Worm (Caenorhabditis elegans) whole organism, L4 larva: Measurements from ENCODE around the gene srw-91.

Experiments
- D1046.2 ChIP-seq: fragments of 200-800 bp; sonication (Bioruptor generic); IDR thresholded peaks from 2 replicates; pipeline ENCODE4 v1.3.6; 2022; ENCODE audit warnings: missing genetic modification characterization, missing compliant biosample characterization
- F10B5.3 ChIP-seq: sonication (generic microtip); optimal IDR thresholded peaks from 2 replicates; lab custom pipeline; 2016; ENCODE audit warnings: mild to moderate bottlenecking, missing genetic modification characterization, missing compliant biosample characterization
- F26F4.8 ChIP-seq: fragments of 200-800 bp; sonication (Bioruptor generic); conservative IDR thresholded peaks from 2 replicates; pipeline ENCODE4 v1.3.6; 2022; ENCODE audit warnings: missing genetic modification characterization, missing compliant biosample characterization
- F37D6.2 ChIP-seq: sonication (generic microtip); optimal IDR thresholded peaks from 2 replicates; lab custom pipeline; 2016; ENCODE audit warnings: mild to moderate bottlenecking, missing genetic modification characterization, missing compliant biosample characterization
- F44E2.7 ChIP-seq: fragments of 200-800 bp; sonication (Bioruptor generic); IDR thresholded peaks from 2 replicates; pipeline ENCODE4 v2.1.2; 2022; ENCODE audit warnings: missing genetic modification characterization, missing compliant biosample characterization
- Y48G9A.11 ChIP-seq: fragments of 200-800 bp; sonication (Bioruptor generic); IDR thresholded peaks from 2 replicates; pipeline ENCODE4 v1.3.6; 2022; ENCODE audit warnings: missing genetic modification reagents, missing genetic modification characterization, missing compliant biosample characterization
- Y75B8A.6 ChIP-seq: fragments of 200-800 bp; sonication (Bioruptor generic); IDR thresholded peaks from 2 replicates; pipeline ENCODE4 v1.3.6; 2022; ENCODE audit warnings: missing genetic modification reagents, missing genetic modification characterization, missing compliant biosample characterization
- ZK337.2 ChIP-seq: fragments of 200-800 bp; sonication (Bioruptor generic); IDR thresholded peaks from 2 replicates; pipeline ENCODE4 v1.3.6; 2022; ENCODE audit warnings: missing genetic modification reagents, missing genetic modification characterization, missing compliant biosample characterization
- ceh-28 ChIP-seq: fragments of 150-350 bp; optimal IDR thresholded peaks from 2 replicates; lab custom pipeline; 2014; ENCODE audit warnings: missing biosample characterization, missing genetic modification reagents, missing genetic modification characterization
- ceh-44 ChIP-seq: fragments of 200-800 bp; sonication (Bioruptor generic); IDR thresholded peaks from 2 replicates; pipeline ENCODE4 v1.3.6; 2022; ENCODE audit warnings: missing genetic modification reagents, missing genetic modification characterization, missing compliant biosample characterization
- ces-1 ChIP-seq: fragments of 150-350 bp; sonication (generic microtip); optimal IDR thresholded peaks from 4 replicates; lab custom pipeline; 2014; ENCODE audit warnings: missing biosample characterization, missing genetic modification reagents, missing genetic modification characterization
- ctbp-1 ChIP-seq: fragments of 200-800 bp; sonication (Bioruptor generic); IDR thresholded peaks from 2 replicates; pipeline ENCODE4 v1.3.6; 2022; ENCODE audit warnings: missing genetic modification reagents, missing genetic modification characterization, missing compliant biosample characterization
- daf-12 ChIP-seq: fragments of 150-350 bp; optimal IDR thresholded peaks from 2 replicates; lab custom pipeline; 2014; ENCODE audit warnings: missing biosample characterization, missing genetic modification reagents, missing genetic modification characterization
- daf-8 ChIP-seq: fragments of 200-800 bp; sonication (Bioruptor generic); IDR thresholded peaks from 2 replicates; pipeline ENCODE4 v1.3.6; 2022; ENCODE audit warnings: missing genetic modification characterization, missing compliant biosample characterization
- dmd-9 ChIP-seq: fragments of 200-800 bp; sonication (Bioruptor generic); IDR thresholded peaks from 2 replicates; pipeline ENCODE4 v1.3.6; 2022; ENCODE audit warnings: missing genetic modification reagents, missing genetic modification characterization, missing compliant biosample characterization
- egl-27 ChIP-seq: sonication (generic microtip); optimal IDR thresholded peaks from 3 replicates; lab custom pipeline; 2017; ENCODE audit warnings: missing biosample characterization, missing genetic modification reagents, missing genetic modification characterization
- egl-43 ChIP-seq: fragments of 200-800 bp; sonication (Bioruptor generic); IDR thresholded peaks from 2 replicates; pipeline ENCODE4 v1.3.6; 2022; ENCODE audit warnings: missing genetic modification reagents, missing genetic modification characterization, missing compliant biosample characterization
- hlh-30 ChIP-seq: sonication (generic microtip); optimal IDR thresholded peaks from 2 replicates; lab custom pipeline; 2017; ENCODE audit warnings: antibody characterized with exemption, mild to moderate bottlenecking, missing genetic modification characterization, missing compliant biosample characterization; ENCODE audit not compliant: insufficient read depth
- lim-7 ChIP-seq: fragments of 200-800 bp; sonication (Bioruptor generic); IDR thresholded peaks from 2 replicates; pipeline ENCODE4 v1.3.6; 2022; ENCODE audit warnings: missing genetic modification characterization, missing compliant biosample characterization
- lin-1 ChIP-seq: fragments of 200-800 bp; sonication (Bioruptor generic); IDR thresholded peaks from 2 replicates; pipeline ENCODE4 v1.3.6; 2022; ENCODE audit warnings: missing genetic modification reagents, missing genetic modification characterization, missing compliant biosample characterization
- lin-13 ChIP-seq: fragments of 150-350 bp; optimal IDR thresholded peaks from 2 replicates; lab custom pipeline; 2014; ENCODE audit warnings: missing biosample characterization, missing genetic modification reagents, missing genetic modification characterization
- lin-29 ChIP-seq: fragments of 200-800 bp; sonication (Bioruptor generic); IDR thresholded peaks from 2 replicates; pipeline ENCODE4 v1.3.6; 2022; ENCODE audit warnings: missing genetic modification reagents, missing genetic modification characterization, missing compliant biosample characterization
- madf-5 ChIP-seq, 2 experiments: fragments of 200-800 bp; sonication (Bioruptor generic); IDR thresholded peaks; 2 replicates each; pipeline ENCODE4 v1.3.6; 2022; ENCODE audit warnings: missing compliant biosample characterization in 2 of 2, missing genetic modification characterization in 2 of 2
- mdt-29 ChIP-seq: fragments of 200-800 bp; sonication (Bioruptor generic); IDR thresholded peaks from 2 replicates; pipeline ENCODE4 v1.3.6; 2022; ENCODE audit warnings: missing genetic modification reagents, missing genetic modification characterization, missing compliant biosample characterization
- mep-1 ChIP-seq: fragments of 150-350 bp; sonication (generic microtip); optimal IDR thresholded peaks from 3 replicates; lab custom pipeline; 2014; ENCODE audit warnings: missing biosample characterization, missing genetic modification characterization
- mxl-3 ChIP-seq: fragments of 200-800 bp; sonication (Bioruptor generic); optimal IDR thresholded peaks from 2 replicates; lab custom pipeline; 2018; ENCODE audit warnings: mild to moderate bottlenecking, missing genetic modification characterization, missing compliant biosample characterization
- nhr-102 ChIP-seq: sonication (generic microtip); optimal IDR thresholded peaks from 2 replicates; lab custom pipeline; 2016; ENCODE audit warnings: mild to moderate bottlenecking, missing genetic modification characterization, moderate library complexity, missing compliant biosample characterization
- nhr-41 ChIP-seq: fragments of 200-800 bp; sonication (Bioruptor generic); IDR thresholded peaks from 2 replicates; pipeline ENCODE4 v1.3.6; 2022; ENCODE audit warnings: missing genetic modification reagents, missing genetic modification characterization, missing compliant biosample characterization
- nhr-48 ChIP-seq: sonication (generic microtip); optimal IDR thresholded peaks from 2 replicates; lab custom pipeline; 2016; ENCODE audit warnings: mild to moderate bottlenecking, missing genetic modification characterization, missing compliant biosample characterization
- nhr-77 ChIP-seq: fragments of 150-350 bp; optimal IDR thresholded peaks from 2 replicates; lab custom pipeline; 2014; ENCODE audit warnings: missing biosample characterization, missing genetic modification characterization
- php-3 ChIP-seq: fragments of 200-800 bp; sonication (Bioruptor generic); IDR thresholded peaks from 2 replicates; pipeline ENCODE4 v1.3.6; 2022; ENCODE audit warnings: missing genetic modification reagents, missing genetic modification characterization, missing compliant biosample characterization
- saeg-2 ChIP-seq: fragments of 200-800 bp; sonication (Bioruptor generic); IDR thresholded peaks from 2 replicates; pipeline ENCODE4 v1.3.6; 2022; ENCODE audit warnings: missing genetic modification reagents, missing genetic modification characterization, missing compliant biosample characterization
- sdz-12 ChIP-seq: fragments of 200-800 bp; sonication (Bioruptor generic); optimal IDR thresholded peaks from 2 replicates; lab custom pipeline; 2018; ENCODE audit warnings: mild to moderate bottlenecking, missing genetic modification characterization, missing compliant biosample characterization
- skn-1 ChIP-seq: fragments of 150-350 bp; optimal IDR thresholded peaks from 2 replicates; lab custom pipeline; 2014; ENCODE audit warnings: missing biosample characterization, missing genetic modification characterization
- spr-1 ChIP-seq: sonication (generic microtip); optimal IDR thresholded peaks from 2 replicates; lab custom pipeline; 2016; ENCODE audit warnings: mild to moderate bottlenecking, missing genetic modification characterization, missing compliant biosample characterization
- tag-97 ChIP-seq: fragments of 200-800 bp; sonication (Bioruptor generic); IDR thresholded peaks from 2 replicates; pipeline ENCODE4 v1.3.6; 2022; ENCODE audit warnings: missing genetic modification characterization, missing compliant biosample characterization
- unc-130 ChIP-seq: sonication (generic microtip); optimal IDR thresholded peaks from 2 replicates; lab custom pipeline; 2016; ENCODE audit warnings: missing genetic modification reagents, missing genetic modification characterization, missing compliant biosample characterization
- vab-7 ChIP-seq: fragments of 200-800 bp; sonication (Bioruptor generic); IDR thresholded peaks from 2 replicates; pipeline ENCODE4 v1.3.6; 2022; ENCODE audit warnings: missing genetic modification reagents, missing genetic modification characterization, missing compliant biosample characterization
- zfp-2 ChIP-seq: sonication (generic microtip); optimal IDR thresholded peaks from 2 replicates; lab custom pipeline; 2016; ENCODE audit warnings: mild to moderate bottlenecking, missing genetic modification characterization, missing compliant biosample characterization
- zfp-3 ChIP-seq: fragments of 200-800 bp; sonication (Bioruptor generic); conservative IDR thresholded peaks from 2 replicates; pipeline ENCODE4 v1.3.6; 2022; ENCODE audit warnings: missing genetic modification reagents, missing genetic modification characterization, missing compliant biosample characterization
- ztf-11 ChIP-seq: fragments of 150-350 bp; optimal IDR thresholded peaks from 2 replicates; lab custom pipeline; 2014; ENCODE audit warnings: missing biosample characterization, missing genetic modification characterization

The srw-91 gene

ce11 chrV:1718232-1718631 lies 37.6 kb upstream of the srw-91 start:
- peak; percentile 5 for TF ChIP-seq ces-1
- TF ChIP-seq Y75B8A.6 (GFP tag; lab: Robert Waterston, UW): no peak

- TF ChIP-seq F10B5.3 (tag; lab: Kevin White, UChicago) (no peak), mep-1 (tag; lab: Kevin White, UChicago) (no peak), ctbp-1 (GFP tag; lab: Robert Waterston, UW) (no peak), unc-130 (no peak), lin-1 (no peak), F37D6.2 (tag; lab: Kevin White, UChicago) (no peak), mxl-3 (GFP tag; lab: Kevin White, UChicago) (no peak)
These were observed 36.2 kb upstream of the srw-91 start, which contains the start of gene srw-103 for ce11 chrV:1716892-1717291. Gene srw-103 (plus strand): TSS chrV:1717192.

- TF ChIP-seq madf-5 (GFP tag; IDR thresholded peaks at IDR 0.05; lab: Robert Waterston, UW) (peak in 1 of 2 experiments; percentile 93; a peak in 2 of 4 replicates), ceh-44 (GFP tag; lab: Robert Waterston, UW) (0 out of 2 replicates have a peak, but pooled peaks have one; percentile 31), D1046.2 (peak; percentile 26; the same call in 1 of the 2 replicates), ZK337.2 (GFP tag; lab: Robert Waterston, UW) (peak; percentile 6; the same call in 1 of the 2 replicates), F44E2.7 (peak; percentile 92; the same call in 1 of the 2 replicates), lin-29 (peak; percentile 47; the same call in 1 of the 2 replicates), tag-97 (0 out of 2 replicates have a peak, but pooled peaks have one; percentile 57), php-3 (GFP tag; lab: Robert Waterston, UW) (peak; percentile 24; the same call in 1 of the 2 replicates), F26F4.8 (GFP tag; lab: Robert Waterston, UW) (peak; percentile 86), Y48G9A.11 (GFP tag; lab: Robert Waterston, UW) (peak; percentile 47; the same call in 1 of the 2 replicates), mdt-29 (peak; percentile 58; the same call in 1 of the 2 replicates), daf-8 (GFP tag; lab: Robert Waterston, UW) (0 out of 2 replicates have a peak, but pooled peaks have one; percentile 28), zfp-3 (GFP tag; lab: Robert Waterston, UW) (0 out of 2 replicates have a peak, but pooled peaks have one; percentile 28), saeg-2 (GFP tag; lab: Robert Waterston, UW) (peak; percentile 66), Y75B8A.6 (GFP tag; lab: Robert Waterston, UW) (0 out of 2 replicates have a peak, but pooled peaks have one; percentile 28), lim-7 (GFP tag; lab: Robert Waterston, UW) (peak; percentile 8; the same call in 1 of the 2 replicates), egl-43 (GFP tag; lab: Robert Waterston, UW) (peak; percentile 84)
These were observed 33.1 kb upstream of the srw-91 start for ce11 chrV:1713761-1714160.

DNA sequence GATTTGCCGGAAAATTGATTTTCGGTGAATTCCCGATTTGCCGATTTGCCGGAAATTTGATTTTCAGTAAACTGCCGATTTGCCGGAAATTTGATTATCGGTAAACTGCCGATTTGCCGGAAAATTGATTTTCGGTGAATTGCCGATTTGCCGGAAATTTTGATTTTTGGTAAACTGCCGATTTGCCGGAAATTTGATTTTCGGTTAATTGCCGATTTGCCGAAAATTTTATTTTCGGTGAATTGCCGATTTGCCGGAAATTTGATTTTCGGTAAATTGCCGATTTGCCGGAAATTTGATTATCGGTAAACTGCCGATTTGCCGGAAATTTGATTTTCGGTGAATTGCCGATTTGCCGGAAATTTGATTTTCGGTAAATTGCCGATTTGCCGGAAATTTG lies 31.8 kb upstream of the srw-91 start:
- TF ChIP-seq D1046.2 (peak; percentile 70; the same call in 1 of the 2 replicates), tag-97 (0 out of 2 replicates have a peak, but pooled peaks have one; percentile 57), madf-5 (GFP tag; IDR thresholded peaks at IDR 0.05; lab: Robert Waterston, UW) (0 out of 4 replicates have a peak, but pooled peaks of 1 of the 2 experiments have one; percentile 51), F26F4.8 (GFP tag; lab: Robert Waterston, UW) (0 out of 2 replicates have a peak, but pooled peaks have one; percentile 12), dmd-9 (0 out of 2 replicates have a peak, but pooled peaks have one; percentile 34)

DNA sequence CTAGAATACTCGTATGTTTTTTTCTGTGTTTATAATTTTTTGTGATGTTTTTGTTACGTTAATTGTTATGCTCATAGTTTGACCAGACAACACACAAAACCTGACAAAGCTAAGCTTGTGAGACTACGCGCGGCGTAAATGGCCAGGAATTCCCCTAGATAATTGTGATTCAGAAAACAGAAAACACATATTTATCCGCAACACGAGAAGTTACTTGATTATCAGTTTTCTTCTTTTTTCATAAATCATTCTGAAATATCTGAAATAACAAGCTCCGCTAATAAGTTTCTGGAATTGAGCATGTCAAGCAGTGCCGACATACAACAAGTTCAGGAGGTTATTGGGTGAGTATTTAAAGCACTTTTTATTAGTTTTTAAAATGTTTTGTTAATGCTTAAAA lies 30.2 kb upstream of the srw-91 start, which contains the start of gene srw-100:
srw-100 (plus strand) TSS at position 301 of the 400 bp plus-strand sequence.
- TF ChIP-seq daf-12 (no peak), spr-1 (tag; lab: Kevin White, UChicago) (no peak)

ce11 chrV:1708441-1708840 lies 27.8 kb upstream of the srw-91 start, which contains the start of gene srw-99:
Gene srw-99 (plus strand): TSS chrV:1708741.
- TF ChIP-seq nhr-77 (tag; lab: Kevin White, UChicago) (no peak), skn-1 (tag; lab: Kevin White, UChicago) (no peak), sdz-12 (GFP tag; lab: Kevin White, UChicago) (no peak), ceh-28 (tag; lab: Kevin White, UChicago) (no peak), mep-1 (tag; lab: Kevin White, UChicago) (no peak), nhr-102 (no peak), nhr-41 (GFP tag; lab: Robert Waterston, UW) (no peak), vab-7 (no peak), lin-13 (GFP tag; lab: Kevin White, UChicago) (no peak), egl-27 (tag; lab: Kevin White, UChicago) (no peak), hlh-30 (no peak), nhr-48 (no peak), ztf-11 (no peak), Y48G9A.11 (GFP tag; lab: Robert Waterston, UW) (no peak), zfp-2 (tag; lab: Kevin White, UChicago) (no peak), ctbp-1 (GFP tag; lab: Robert Waterston, UW) (no peak)
